Worm (Caenorhabditis elegans) whole organism, young adult: ENCODE data around the gene ZK1307.1.

Experiments used
- B0035.1 ChIP-seq: sonication (generic microtip); optimal IDR thresholded peaks from 2 replicates; lab custom pipeline; 2016; ENCODE audit warnings: missing genetic modification characterization, mild to moderate bottlenecking, missing compliant biosample characterization, missing genotype, missing genetic modification reagents
- D2030.7 ChIP-seq: fragments of 200-800 bp; sonication (Bioruptor generic); IDR thresholded peaks from 2 replicates; pipeline ENCODE4 v1.3.6; 2022; ENCODE audit warnings: missing genetic modification reagents, missing genetic modification characterization, missing compliant biosample characterization
- F10E7.11 ChIP-seq: sonication (generic microtip); optimal IDR thresholded peaks from 2 replicates; lab custom pipeline; 2017; ENCODE audit warnings: mild to moderate bottlenecking, missing genetic modification characterization, moderate library complexity, missing compliant biosample characterization
- F23B12.7 ChIP-seq: sonication (generic microtip); optimal IDR thresholded peaks from 2 replicates; lab custom pipeline; 2017; ENCODE audit warnings: missing genetic modification characterization, mild to moderate bottlenecking, missing compliant biosample characterization, antibody characterized with exemption, moderate library complexity; ENCODE audit not compliant: insufficient read depth
- F37B4.10 ChIP-seq: fragments of 200-800 bp; sonication (Bioruptor generic); IDR thresholded peaks from 2 replicates; pipeline ENCODE4 v1.3.6; 2022; ENCODE audit warnings: missing genetic modification characterization, missing compliant biosample characterization
- F55B11.4 ChIP-seq: sonication (generic microtip); optimal IDR thresholded peaks from 2 replicates; lab custom pipeline; 2016; ENCODE audit warnings: missing compliant biosample characterization, missing genetic modification characterization, borderline replicate concordance; ENCODE audit not compliant: insufficient read depth
- Y95B8A.8 ChIP-seq: fragments of 200-800 bp; sonication (Bioruptor generic); IDR thresholded peaks from 2 replicates; pipeline ENCODE4 v1.3.6; 2022; ENCODE audit warnings: missing genetic modification reagents, missing genetic modification characterization, missing compliant biosample characterization
- ZK185.1 ChIP-seq: sonication (generic microtip); optimal IDR thresholded peaks from 2 replicates; lab custom pipeline; 2016; ENCODE audit warnings: mild to moderate bottlenecking, missing genetic modification characterization, missing compliant biosample characterization; ENCODE audit not compliant: poor library complexity, severe bottlenecking
- akir-1 ChIP-seq: fragments of 200-800 bp; sonication (Bioruptor generic); optimal IDR thresholded peaks from 2 replicates; lab custom pipeline; 2018; ENCODE audit warnings: mild to moderate bottlenecking, missing genetic modification characterization, moderate library complexity, missing compliant biosample characterization
- ama-1 ChIP-seq, 3 experiments: fragments of 150-350 bp in 1 of 3; sonication (generic microtip) in 2 of 3; optimal IDR thresholded peaks; 2 replicates each; lab custom pipeline; 2014 to 2018; ENCODE audit warnings: missing biosample characterization in 2 of 3, missing genetic modification characterization in 2 of 3, missing genetic modification reagents in 2 of 3
- aptf-3 ChIP-seq: fragments of 200-800 bp; sonication (Bioruptor generic); IDR thresholded peaks from 2 replicates; pipeline ENCODE4 v1.3.6; 2022; ENCODE audit warnings: missing genetic modification characterization, missing compliant biosample characterization
- atf-7 ChIP-seq: sonication (generic microtip); optimal IDR thresholded peaks from 2 replicates; lab custom pipeline; 2017; ENCODE audit warnings: mild to moderate bottlenecking, missing genetic modification characterization, missing compliant biosample characterization
- attf-5 ChIP-seq: fragments of 200-800 bp; sonication (Bioruptor generic); optimal IDR thresholded peaks from 2 replicates; lab custom pipeline; 2018; ENCODE audit warnings: mild to moderate bottlenecking, missing genetic modification characterization, missing compliant biosample characterization
- bed-1 ChIP-seq: fragments of 200-800 bp; sonication (Bioruptor generic); IDR thresholded peaks from 2 replicates; pipeline ENCODE4 v1.3.6; 2022; ENCODE audit warnings: missing genetic modification reagents, missing genetic modification characterization, missing compliant biosample characterization
- cebp-1 ChIP-seq, 2 experiments: fragments of 200-800 bp in 1 of 2; sonication (Bioruptor generic) in 1 of 2; sonication (generic microtip) in 1 of 2; IDR thresholded peaks in 1 of 2; optimal IDR thresholded peaks in 1 of 2; 2 replicates each; pipeline versions ENCODE4 v1.3.6 to Lab custom; 2017 to 2022; ENCODE audit warnings: missing compliant biosample characterization in 2 of 2, missing genetic modification characterization in 2 of 2, mild to moderate bottlenecking in 1 of 2, missing genetic modification reagents in 1 of 2, moderate library complexity in 1 of 2
- ceh-100 ChIP-seq: fragments of 200-800 bp; sonication (Bioruptor generic); IDR thresholded peaks from 2 replicates; pipeline ENCODE4 v1.3.6; 2022; ENCODE audit warnings: missing genetic modification reagents, missing genetic modification characterization, missing compliant biosample characterization
- ceh-58 ChIP-seq: fragments of 200-800 bp; sonication (Bioruptor generic); IDR thresholded peaks from 2 replicates; pipeline ENCODE4 v1.3.6; 2022; ENCODE audit warnings: missing genetic modification characterization, missing compliant biosample characterization
- ceh-91 ChIP-seq: fragments of 200-800 bp; sonication (Bioruptor generic); IDR thresholded peaks from 2 replicates; pipeline ENCODE4 v1.3.6; 2022; ENCODE audit warnings: missing genetic modification reagents, missing genetic modification characterization, missing compliant biosample characterization
- dpl-1 ChIP-seq: fragments of 150-350 bp; optimal IDR thresholded peaks from 2 replicates; lab custom pipeline; 2014; ENCODE audit warnings: missing biosample characterization, missing genetic modification reagents, missing genetic modification characterization
- hmg-1.2 ChIP-seq: fragments of 200-800 bp; sonication (Bioruptor generic); IDR thresholded peaks from 2 replicates; pipeline ENCODE4 v1.3.6; 2022; ENCODE audit warnings: missing genetic modification reagents, missing genetic modification characterization, missing compliant biosample characterization
- hsf-1 ChIP-seq: fragments of 200-800 bp; sonication (Bioruptor generic); IDR thresholded peaks from 2 replicates; pipeline ENCODE4 v1.3.6; 2022; ENCODE audit warnings: missing genetic modification reagents, missing genetic modification characterization, missing compliant biosample characterization
- lag-1 ChIP-seq: fragments of 200-800 bp; sonication (Bioruptor generic); IDR thresholded peaks from 2 replicates; pipeline ENCODE4 v1.3.6; 2022; ENCODE audit warnings: missing genetic modification reagents, missing genetic modification characterization, missing compliant biosample characterization
- let-526 ChIP-seq: fragments of 200-800 bp; sonication (Bioruptor generic); IDR thresholded peaks from 2 replicates; pipeline ENCODE4 v1.3.6; 2022; ENCODE audit warnings: missing genetic modification reagents, missing genetic modification characterization, missing compliant biosample characterization
- lin-35 ChIP-seq, 3 experiments: fragments of 150-350 bp in 2 of 3; sonication (generic microtip) in 1 of 3; optimal IDR thresholded peaks; 2 replicates each; lab custom pipeline; 2014 to 2018; ENCODE audit warnings: missing biosample characterization in 3 of 3, missing genetic modification characterization in 3 of 3, missing genetic modification reagents in 3 of 3
- lir-1 ChIP-seq: fragments of 200-800 bp; sonication (Bioruptor generic); conservative IDR thresholded peaks from 2 replicates; pipeline ENCODE4 v1.3.6; 2022; ENCODE audit warnings: missing genetic modification reagents, missing genetic modification characterization, missing compliant biosample characterization
- madf-3 ChIP-seq: fragments of 200-800 bp; sonication (Bioruptor generic); IDR thresholded peaks from 2 replicates; pipeline ENCODE4 v1.3.6; 2022; ENCODE audit warnings: missing genetic modification reagents, missing genetic modification characterization, missing compliant biosample characterization
- madf-6 ChIP-seq: fragments of 200-800 bp; sonication (Bioruptor generic); IDR thresholded peaks from 2 replicates; pipeline ENCODE4 v1.3.6; 2022; ENCODE audit warnings: missing genetic modification reagents, missing genetic modification characterization, missing compliant biosample characterization
- mel-28 ChIP-seq: sonication (generic microtip); optimal IDR thresholded peaks from 2 replicates; lab custom pipeline; 2016; ENCODE audit warnings: borderline replicate concordance, mild to moderate bottlenecking, missing genetic modification characterization, missing compliant biosample characterization
- nhr-27 ChIP-seq: fragments of 200-800 bp; sonication (Bioruptor generic); optimal IDR thresholded peaks from 2 replicates; lab custom pipeline; 2018; ENCODE audit warnings: mild to moderate bottlenecking, missing genetic modification characterization, moderate library complexity, missing compliant biosample characterization
- nhr-80 ChIP-seq: sonication (generic microtip); optimal IDR thresholded peaks from 2 replicates; lab custom pipeline; 2016; ENCODE audit warnings: missing genetic modification characterization, missing compliant biosample characterization
- rcor-1 ChIP-seq: fragments of 200-800 bp; sonication (Bioruptor generic); IDR thresholded peaks from 2 replicates; pipeline ENCODE4 v1.3.6; 2022; ENCODE audit warnings: missing genetic modification reagents, missing genetic modification characterization, missing compliant biosample characterization
- rec-8 ChIP-seq, 2 experiments: sonication (generic microtip); optimal IDR thresholded peaks; 2 replicates each; lab custom pipeline; 2016; ENCODE audit warnings: mild to moderate bottlenecking in 2 of 2, missing genetic modification characterization in 2 of 2, missing genetic modification reagents in 2 of 2, missing genotype in 2 of 2, missing biosample characterization in 1 of 2, missing compliant biosample characterization in 1 of 2, moderate library complexity in 1 of 2
- repo-1 ChIP-seq: sonication (generic microtip); optimal IDR thresholded peaks from 2 replicates; lab custom pipeline; 2017; ENCODE audit warnings: mild to moderate bottlenecking, missing genetic modification characterization, missing compliant biosample characterization
- snpc-3.4 ChIP-seq: sonication (generic microtip); optimal IDR thresholded peaks from 2 replicates; lab custom pipeline; 2017; ENCODE audit warnings: missing genetic modification characterization, mild to moderate bottlenecking, missing compliant biosample characterization, antibody characterized with exemption, moderate library complexity, missing genotype, missing genetic modification reagents
- somi-1 ChIP-seq: fragments of 200-800 bp; sonication (Bioruptor generic); optimal IDR thresholded peaks from 2 replicates; lab custom pipeline; 2018; ENCODE audit warnings: mild to moderate bottlenecking, missing genetic modification characterization, missing compliant biosample characterization
- unc-130 ChIP-seq: sonication (generic microtip); optimal IDR thresholded peaks from 2 replicates; lab custom pipeline; 2016; ENCODE audit warnings: missing genetic modification reagents, missing genetic modification characterization, missing compliant biosample characterization
- unc-62 ChIP-seq: fragments of 150-350 bp; optimal IDR thresholded peaks from 2 replicates; lab custom pipeline; 2014; ENCODE audit warnings: missing biosample characterization, missing genetic modification reagents, missing genetic modification characterization
- ztf-18 ChIP-seq: sonication (generic microtip); optimal IDR thresholded peaks from 2 replicates; lab custom pipeline; 2016; ENCODE audit warnings: missing genotype, mild to moderate bottlenecking, missing genetic modification characterization, missing compliant biosample characterization
- ztf-25 ChIP-seq: fragments of 200-800 bp; sonication (Bioruptor generic); IDR thresholded peaks from 2 replicates; pipeline ENCODE4 v1.3.6; 2022; ENCODE audit warnings: missing genetic modification reagents, missing genetic modification characterization, missing compliant biosample characterization
- ztf-26 ChIP-seq: sonication (generic microtip); optimal IDR thresholded peaks from 2 replicates; lab custom pipeline; 2017; ENCODE audit warnings: missing genetic modification characterization, missing compliant biosample characterization
- ztf-6 ChIP-seq: fragments of 200-800 bp; sonication (Bioruptor generic); IDR thresholded peaks from 2 replicates; pipeline ENCODE4 v1.3.6; 2022; ENCODE audit warnings: missing genetic modification reagents, missing genetic modification characterization, missing compliant biosample characterization

ZK1307.1 gene

ce11 chrII:9651700-9652099 lies 3.7 kb downstream of the ZK1307.1 start, which contains the start of gene ZK1307.4:
Gene ZK1307.4 (minus strand): TSS chrII:9651800.
- TF ChIP-seq ZK185.1 (no peak), lag-1 (GFP tag; lab: Robert Waterston, UW) (no peak), akir-1 (GFP tag; lab: Kevin White, UChicago) (no peak), somi-1 (GFP tag; lab: Kevin White, UChicago) (no peak)

- TF ChIP-seq madf-3 (GFP tag; lab: Robert Waterston, UW): no peak
- no peak for TF ChIP-seq snpc-3.4
- peak; percentile 21 for TF ChIP-seq ama-1 (optimal IDR thresholded peaks at IDR 0.05; lab: Kevin White, UChicago)
- no peak for TF ChIP-seq ama-1 (GFP tag; optimal IDR thresholded peaks at IDR 0.05; lab: Kevin White, UChicago)
- TF ChIP-seq lin-35 (GFP tag; optimal IDR thresholded peaks at IDR 0.05; lab: Kevin White, UChicago): no peak
- no peak for TF ChIP-seq ztf-6 (GFP tag; lab: Robert Waterston, UW)
- peak; percentile 39; the same call in 1 of the 2 replicates for TF ChIP-seq madf-6 (GFP tag; lab: Robert Waterston, UW)
- TF ChIP-seq hmg-1.2 (GFP tag; lab: Robert Waterston, UW): 0 out of 2 replicates have a peak, but pooled peaks have one; percentile 18
- TF ChIP-seq nhr-80 (tag; lab: Kevin White, UChicago): no peak
- no peak for TF ChIP-seq repo-1 (tag; lab: Kevin White, UChicago)
Observed at ce11 chrII:9649191-9649590, 6.2 kb downstream of the ZK1307.1 start, which contains the start of gene ZK1307.9. Gene ZK1307.9 (plus strand): TSS chrII:9649491.

- no peak for TF ChIP-seq mel-28
- no peak for TF ChIP-seq atf-7
- no peak for TF ChIP-seq lag-1 (GFP tag; lab: Robert Waterston, UW)
- peak; percentile 12 for TF ChIP-seq F23B12.7 (tag; lab: Kevin White, UChicago)
- no peak for TF ChIP-seq nhr-27
- TF ChIP-seq unc-130: no peak
- TF ChIP-seq cebp-1 (GFP tag; IDR thresholded peaks at IDR 0.05; lab: Robert Waterston, UW): no peak
- peak; percentile 77 for TF ChIP-seq cebp-1 (tag; optimal IDR thresholded peaks at IDR 0.05; lab: Kevin White, UChicago)
- TF ChIP-seq ztf-26 (tag; lab: Kevin White, UChicago): no peak
- TF ChIP-seq dpl-1 (GFP tag; lab: Kevin White, UChicago): no peak
- TF ChIP-seq let-526: no peak
- TF ChIP-seq unc-62 (GFP tag; lab: Kevin White, UChicago): peak; percentile 28
- TF ChIP-seq F55B11.4 (tag; lab: Kevin White, UChicago): no peak
- no peak for TF ChIP-seq Y95B8A.8 (GFP tag; lab: Robert Waterston, UW)
- peak; percentile 27; the same call in 1 of the 2 replicates for TF ChIP-seq ceh-91 (GFP tag; lab: Robert Waterston, UW)
- no peak for TF ChIP-seq aptf-3 (GFP tag; lab: Robert Waterston, UW)
- no peak for TF ChIP-seq lir-1 (GFP tag; lab: Robert Waterston, UW)
- TF ChIP-seq ceh-100: no peak
- TF ChIP-seq hsf-1 (GFP tag; lab: Robert Waterston, UW): no peak
- TF ChIP-seq bed-1 (GFP tag; lab: Robert Waterston, UW): no peak
- no peak for TF ChIP-seq rec-8 (tag; optimal IDR thresholded peaks at IDR 0.05; lab: Kevin White, UChicago)
- TF ChIP-seq ztf-18 (tag; lab: Kevin White, UChicago): no peak
- peak; percentile 20 for TF ChIP-seq attf-5 (GFP tag; lab: Kevin White, UChicago)
- TF ChIP-seq ceh-58 (GFP tag; lab: Robert Waterston, UW): no peak
- TF ChIP-seq hmg-1.2 (GFP tag; lab: Robert Waterston, UW): no peak
- TF ChIP-seq D2030.7 (GFP tag; lab: Robert Waterston, UW): peak; percentile 62; the same call in 1 of the 2 replicates
- no peak for TF ChIP-seq somi-1 (GFP tag; lab: Kevin White, UChicago)
- TF ChIP-seq F10E7.11 (tag; lab: Kevin White, UChicago): no peak
- TF ChIP-seq B0035.1 (tag; lab: Kevin White, UChicago): no peak
- TF ChIP-seq ztf-25 (GFP tag; lab: Robert Waterston, UW): no peak
- no peak for TF ChIP-seq F37B4.10 (GFP tag; lab: Robert Waterston, UW)
- TF ChIP-seq rcor-1 (GFP tag; lab: Robert Waterston, UW): no peak
Observed at ce11 chrII:9646928-9647838, 8.2 kb downstream of the ZK1307.1 start, which contains the start of gene sqv-8. Gene sqv-8 (plus strand): TSS chrII:9646978.
